Worm (Caenorhabditis elegans): ENCODE measurements around the gene C16D9.3.

DNA sequence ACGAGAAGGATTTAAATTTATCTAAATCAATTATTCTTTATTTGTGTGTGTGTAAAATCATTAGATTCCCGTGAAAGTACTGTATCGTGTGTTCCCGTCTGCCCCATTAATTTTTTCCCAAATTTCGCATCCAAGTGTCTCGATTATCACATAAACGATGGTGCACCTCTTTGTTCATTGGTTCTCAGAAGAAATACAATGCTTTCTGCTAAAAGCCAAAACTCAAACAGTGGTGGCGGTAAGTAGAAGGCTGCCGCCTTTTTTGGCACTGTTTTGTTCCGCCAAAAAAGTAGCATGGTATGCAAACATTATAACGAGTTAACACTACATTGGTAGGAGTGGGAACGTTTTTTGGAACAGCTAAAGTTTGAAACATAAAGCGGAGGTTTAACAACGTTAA lies 16.4 kb downstream of the C16D9.3 start:
- TF ChIP-seq aptf-2 (GFP tag; conservative IDR thresholded peaks at IDR 0.05) = no peak
- TF ChIP-seq fkh-3 (tag; optimal IDR thresholded peaks at IDR 0.05) = no peak
- no peak for TF ChIP-seq ama-1 (optimal IDR thresholded peaks at IDR 0.05)
- TF ChIP-seq ama-1 (GFP tag; optimal IDR thresholded peaks at IDR 0.05) = no peak
- TF ChIP-seq nhr-179 (tag; optimal IDR thresholded peaks at IDR 0.05) = no peak

Data from whole organism, young adult.